Fruit fly (Drosophila melanogaster) whole organism, pupa: Measurements from ENCODE around the gene hfp.
A peak's percentile ranks its signal among the peaks of the same experiment; 100 is the strongest.

Source experiments
- CG10348 ChIP-seq: fragments of 200-800 bp; sonication (Bioruptor generic); IDR thresholded peaks from 2 replicates; pipeline ENCODE4 v1.3.6; 2022; ENCODE audit warnings: missing biosample characterization, missing genetic modification characterization
- CG12605 ChIP-seq: fragments of 200-800 bp; sonication (Bioruptor generic); IDR thresholded peaks from 2 replicates; pipeline ENCODE4 v1.3.6; 2022; ENCODE audit warnings: missing biosample characterization, missing genetic modification characterization
- CG13204 ChIP-seq: fragments of 200-800 bp; sonication (Bioruptor generic); optimal IDR thresholded peaks from 2 replicates; lab custom pipeline; 2018; ENCODE audit warnings: missing biosample characterization, mild to moderate bottlenecking, missing genetic modification characterization, moderate library complexity
- CG14655 ChIP-seq: fragments of 200-800 bp; sonication (Bioruptor generic); optimal IDR thresholded peaks from 3 replicates; lab custom pipeline; 2017; ENCODE audit warnings: mild to moderate bottlenecking, missing biosample characterization, missing genetic modification reagents, missing genetic modification characterization
- CG15710 ChIP-seq: fragments of 200-800 bp; sonication (Bioruptor generic); optimal IDR thresholded peaks from 2 replicates; lab custom pipeline; 2018; ENCODE audit warnings: missing biosample characterization, mild to moderate bottlenecking, missing genetic modification characterization, moderate library complexity
- CG17806 ChIP-seq: fragments of 200-800 bp; sonication (Bioruptor generic); optimal IDR thresholded peaks from 2 replicates; lab custom pipeline; 2018; ENCODE audit warnings: missing biosample characterization, mild to moderate bottlenecking, missing genetic modification characterization, moderate library complexity
- CG32121 ChIP-seq: fragments of 200-800 bp; sonication (Bioruptor generic); IDR thresholded peaks from 2 replicates; pipeline ENCODE4 v1.3.6; 2022; ENCODE audit warnings: missing biosample characterization, missing genetic modification characterization
- CG34367 ChIP-seq: fragments of 200-800 bp; sonication (Bioruptor generic); optimal IDR thresholded peaks from 2 replicates; lab custom pipeline; 2018; ENCODE audit warnings: missing biosample characterization, mild to moderate bottlenecking, missing genetic modification characterization
- CG4496 ChIP-seq: fragments of 200-800 bp; sonication (Bioruptor generic); IDR thresholded peaks from 3 replicates; pipeline ENCODE4 v1.3.6; 2022; ENCODE audit warnings: missing biosample characterization, missing genetic modification characterization
- CG8159 ChIP-seq: fragments of 200-800 bp; sonication (Bioruptor generic); optimal IDR thresholded peaks from 3 replicates; lab custom pipeline; 2018; ENCODE audit warnings: missing biosample characterization, mild to moderate bottlenecking, missing genetic modification characterization, moderate library complexity
- CG8301 ChIP-seq: fragments of 200-800 bp; sonication (Bioruptor generic); optimal IDR thresholded peaks from 2 replicates; lab custom pipeline; 2018; ENCODE audit warnings: missing biosample characterization, mild to moderate bottlenecking, missing genetic modification characterization
- CG9948 ChIP-seq: fragments of 200-800 bp; sonication (Bioruptor generic); optimal IDR thresholded peaks from 2 replicates; lab custom pipeline; 2018; ENCODE audit warnings: missing biosample characterization, mild to moderate bottlenecking, missing genetic modification characterization, moderate library complexity
- D1 ChIP-seq: fragments of 200-800 bp; sonication (Bioruptor generic); optimal IDR thresholded peaks from 2 replicates; lab custom pipeline; 2018; ENCODE audit warnings: missing biosample characterization, mild to moderate bottlenecking, missing genetic modification characterization, moderate library complexity
- EcR ChIP-seq: fragments of 200-800 bp; sonication (Bioruptor generic); optimal IDR thresholded peaks from 3 replicates; lab custom pipeline; 2019; ENCODE audit warnings: missing biosample characterization, missing genetic modification characterization, mild to moderate bottlenecking, moderate library complexity, missing genetic modification reagents
- Ets98B ChIP-seq: fragments of 200-800 bp; sonication (Bioruptor generic); IDR thresholded peaks from 2 replicates; pipeline ENCODE4 v1.3.6; 2022; ENCODE audit warnings: missing biosample characterization, missing genetic modification characterization
- Pif1A ChIP-seq: fragments of 200-800 bp; sonication (Bioruptor generic); optimal IDR thresholded peaks from 3 replicates; lab custom pipeline; 2016; ENCODE audit warnings: missing biosample characterization, missing genetic modification characterization
- Pif1B ChIP-seq: fragments of 200-800 bp; sonication (Bioruptor generic); optimal IDR thresholded peaks from 3 replicates; lab custom pipeline; 2016; ENCODE audit warnings: missing biosample characterization, missing genetic modification characterization
- Snoo ChIP-seq: fragments of 200-800 bp; sonication (Bioruptor generic); optimal IDR thresholded peaks from 3 replicates; lab custom pipeline; 2017; ENCODE audit warnings: missing biosample characterization, mild to moderate bottlenecking, missing genetic modification characterization, inconsistent platforms
- fd96Ca ChIP-seq: fragments of 200-800 bp; sonication (Bioruptor generic); IDR thresholded peaks from 3 replicates; pipeline ENCODE4 v1.3.6; 2022; ENCODE audit warnings: missing biosample characterization, missing genetic modification characterization
- gl ChIP-seq: fragments of 200-800 bp; sonication (Bioruptor generic); optimal IDR thresholded peaks from 2 replicates; lab custom pipeline; 2018; ENCODE audit warnings: missing biosample characterization, mild to moderate bottlenecking, missing genetic modification characterization
- rn ChIP-seq: fragments of 200-800 bp; sonication (Bioruptor generic); IDR thresholded peaks from 2 replicates; pipeline ENCODE4 v1.3.6; 2022; ENCODE audit warnings: missing biosample characterization, missing genetic modification characterization

hfp gene

DNA sequence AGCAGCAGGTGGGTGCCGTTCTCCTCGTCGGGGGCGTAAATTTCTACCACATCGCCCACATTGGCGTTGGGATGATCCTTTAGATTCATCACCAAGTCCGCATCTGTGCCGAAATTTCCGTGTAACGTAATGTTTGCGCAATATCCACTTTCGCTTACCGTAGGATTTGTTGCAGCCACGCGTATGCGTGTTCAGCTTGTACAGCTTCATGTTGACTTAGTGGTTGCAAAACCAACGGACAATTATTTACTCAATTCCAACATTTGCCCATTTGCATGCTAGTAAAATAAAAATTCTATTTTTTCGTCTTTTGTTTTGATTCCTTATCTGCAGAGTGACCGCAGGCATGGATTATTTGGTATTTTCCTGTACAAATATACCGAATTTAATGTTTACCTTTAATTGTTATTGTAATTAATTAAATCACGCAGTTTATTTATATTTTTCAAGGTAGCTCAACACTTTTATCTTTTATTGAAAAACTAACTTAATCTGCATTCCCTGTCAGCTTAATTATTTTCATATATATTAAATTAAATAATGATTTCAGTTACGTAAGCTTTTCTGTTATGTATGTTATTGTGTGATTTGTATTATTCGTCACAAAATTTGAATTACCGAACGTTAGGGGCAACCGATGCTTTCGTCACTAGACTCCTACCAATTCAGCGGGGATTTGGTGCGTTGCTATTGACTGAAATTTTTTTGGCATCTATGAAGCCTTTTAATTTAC, 31.5 kb upstream of the hfp start, which contains the start of gene Iml1:
Gene Iml1 (minus strand): TSS at position 336 of the 733 bp plus-strand sequence.
- TF ChIP-seq Ets98B (GFP tag; lab: Robert Waterston, UW) (peak; percentile 38; the same call in 1 of the 2 replicates), CG32121 (GFP tag; lab: Robert Waterston, UW) (peak; percentile 50; the same call in 1 of the 2 replicates), CG10348 (GFP tag; lab: Robert Waterston, UW) (no peak), CG4496 (GFP tag; lab: Robert Waterston, UW) (peak; percentile 44; the same call in 1 of the 3 replicates)

DNA sequence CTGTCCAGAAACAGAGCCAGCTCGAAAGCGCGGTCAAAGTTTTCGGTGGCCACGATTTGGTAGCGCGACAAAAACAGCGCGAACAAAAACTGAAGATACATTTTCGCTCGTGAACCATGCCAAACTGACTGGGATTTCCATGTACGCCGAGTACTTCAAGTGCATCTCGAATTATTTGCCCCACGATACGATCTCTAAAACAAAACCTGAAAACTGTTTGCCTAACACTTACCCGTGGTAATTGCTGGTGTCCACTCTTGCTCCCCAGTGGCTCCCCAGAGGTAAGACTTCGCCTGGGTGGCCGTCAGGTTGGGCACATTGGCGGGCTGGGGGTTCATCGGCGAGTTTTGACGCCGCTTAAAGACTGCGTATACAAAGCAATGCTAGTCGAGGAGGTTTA, 28.8 kb upstream of the hfp start, which contains the start of gene Ir62a:
Gene Ir62a (minus strand): TSS at position 101 of the 400 bp plus-strand sequence.
- TF ChIP-seq fd96Ca (GFP tag; lab: Robert Waterston, UW) = no peak
- TF ChIP-seq CG10348 (GFP tag; lab: Robert Waterston, UW) = no peak
- TF ChIP-seq CG13204 (GFP tag; lab: Kevin White, UChicago) = no peak
- no peak for TF ChIP-seq CG34367 (tag; lab: Kevin White, UChicago)
- TF ChIP-seq CG14655 = no peak
- no peak for TF ChIP-seq CG32121 (GFP tag; lab: Robert Waterston, UW)
- no peak for TF ChIP-seq Ets98B (GFP tag; lab: Robert Waterston, UW)
- TF ChIP-seq Pif1A = no peak
- no peak for TF ChIP-seq rn (GFP tag; lab: Robert Waterston, UW)
- TF ChIP-seq CG8159 (tag; lab: Kevin White, UChicago) = no peak
- TF ChIP-seq CG4496 (GFP tag; lab: Robert Waterston, UW) = no peak
- no peak for TF ChIP-seq CG15710 (tag; lab: Kevin White, UChicago)
- no peak for TF ChIP-seq EcR (GFP tag; lab: Kevin White, UChicago)
- no peak for TF ChIP-seq D1 (tag; lab: Kevin White, UChicago)
- no peak for TF ChIP-seq CG17806 (tag; lab: Kevin White, UChicago)
- TF ChIP-seq gl (tag; lab: Kevin White, UChicago) = no peak

DNA sequence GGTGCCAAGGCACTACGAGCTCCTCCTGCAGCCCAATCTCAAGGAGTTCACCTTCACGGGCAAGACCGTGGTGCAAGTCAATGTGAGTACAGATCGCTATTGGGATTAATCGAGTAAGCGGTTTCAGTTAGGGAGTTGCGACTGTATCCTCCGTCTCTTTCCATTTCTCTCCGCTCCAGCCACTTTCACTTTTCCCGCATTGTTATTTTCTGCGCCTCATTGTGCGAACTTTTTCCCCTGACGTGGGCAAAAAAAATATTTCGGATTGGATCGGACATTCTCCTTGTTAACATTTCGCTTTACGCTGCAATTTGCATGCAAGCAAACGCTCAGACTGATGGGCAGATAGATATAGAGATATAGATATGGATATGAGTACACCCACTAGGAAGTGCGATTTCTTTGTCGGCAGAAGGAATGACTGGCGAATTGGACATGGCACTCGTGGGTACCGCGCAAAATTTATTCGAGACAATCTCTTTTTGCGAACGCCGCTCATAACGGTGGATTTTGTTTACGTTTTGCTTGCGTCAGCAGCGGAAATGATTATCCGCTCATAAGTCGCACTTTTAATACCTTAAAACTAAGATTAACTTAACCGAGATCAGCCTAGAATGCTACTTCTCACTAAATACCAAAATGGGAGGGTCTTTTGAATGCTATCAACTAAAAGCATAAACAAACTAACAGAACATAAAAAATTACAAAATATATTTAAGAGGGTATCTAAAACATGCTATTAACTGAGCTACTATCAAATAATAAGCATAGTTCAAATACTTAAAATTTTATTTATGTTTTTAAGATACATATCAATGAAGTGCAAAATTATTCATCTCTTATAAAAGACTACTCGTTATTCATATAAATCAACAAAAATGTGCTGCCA, 16.6 kb upstream of the hfp start:
- TF ChIP-seq CG9948 = no peak
- no peak for TF ChIP-seq EcR (GFP tag; lab: Kevin White, UChicago)
- no peak for TF ChIP-seq CG32121 (GFP tag; lab: Robert Waterston, UW)
- TF ChIP-seq CG4496 (GFP tag; lab: Robert Waterston, UW) = 0 out of 3 replicates have a peak, but pooled peaks have one; percentile 10
- TF ChIP-seq CG14655 = no peak

DNA sequence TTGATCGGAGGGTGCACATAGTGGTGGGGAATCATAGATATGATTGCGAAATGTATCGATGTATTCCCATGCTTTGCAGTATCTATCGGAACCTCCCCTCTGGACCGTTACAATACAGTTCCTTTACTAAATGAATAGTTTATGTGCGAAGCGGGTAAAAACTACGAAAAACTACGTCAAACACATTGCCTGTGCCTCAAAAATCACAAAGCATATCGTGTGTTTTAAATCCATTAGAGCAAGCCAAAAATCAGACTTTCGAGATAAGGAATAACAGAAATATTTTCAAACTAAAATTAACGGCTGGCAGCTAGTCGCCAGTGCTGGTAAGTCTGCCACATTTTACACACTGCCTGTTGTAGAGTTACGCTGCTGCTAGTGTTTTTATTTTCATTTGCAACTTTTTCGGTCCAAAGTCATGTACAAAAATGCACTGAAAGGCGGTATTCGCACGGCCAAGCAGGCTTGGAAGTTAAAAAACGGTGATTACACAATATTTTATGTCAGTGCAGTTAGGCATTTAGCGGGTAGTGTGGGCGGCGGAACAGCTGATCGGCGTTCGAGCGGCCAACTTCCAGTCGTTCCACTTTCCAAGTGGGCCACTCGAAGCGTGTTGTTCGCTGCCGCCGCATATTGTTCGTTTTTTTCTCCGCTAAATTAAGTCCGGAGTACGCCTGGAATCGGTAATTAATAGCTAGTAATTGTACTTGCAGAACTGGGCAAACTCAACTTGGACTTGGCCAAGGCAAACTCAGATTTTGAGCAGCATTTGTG, 15.1 kb upstream of the hfp start:
- TF ChIP-seq Pif1A = no peak
- TF ChIP-seq CG32121 (GFP tag; lab: Robert Waterston, UW) = peak; percentile 72
- peak; percentile 16 for TF ChIP-seq CG9948
- peak; percentile 38 for TF ChIP-seq CG15710 (tag; lab: Kevin White, UChicago)
- no peak for TF ChIP-seq gl (tag; lab: Kevin White, UChicago)
- TF ChIP-seq Ets98B (GFP tag; lab: Robert Waterston, UW) = peak; percentile 72
- no peak for TF ChIP-seq D1 (tag; lab: Kevin White, UChicago)
- no peak for TF ChIP-seq EcR (GFP tag; lab: Kevin White, UChicago)
- peak; percentile 52 for TF ChIP-seq Snoo (tag; lab: Kevin White, UChicago)
- peak; percentile 79 for TF ChIP-seq fd96Ca (GFP tag; lab: Robert Waterston, UW)
- TF ChIP-seq CG12605 (GFP tag; lab: Robert Waterston, UW) = peak; percentile 47
- TF ChIP-seq Pif1B = peak; percentile 75
- peak; percentile 57 for TF ChIP-seq rn (GFP tag; lab: Robert Waterston, UW)
- TF ChIP-seq CG14655 = peak; percentile 39
- peak; percentile 53 for TF ChIP-seq CG17806 (tag; lab: Kevin White, UChicago)
- peak; percentile 88 for TF ChIP-seq CG4496 (GFP tag; lab: Robert Waterston, UW)
- TF ChIP-seq CG13204 (GFP tag; lab: Kevin White, UChicago) = no peak
- peak; percentile 40 for TF ChIP-seq CG8301 (tag; lab: Kevin White, UChicago)
- peak; percentile 12 for TF ChIP-seq CG34367 (tag; lab: Kevin White, UChicago)
- TF ChIP-seq CG8159 (tag; lab: Kevin White, UChicago) = peak; percentile 41
- no peak for TF ChIP-seq CG10348 (GFP tag; lab: Robert Waterston, UW)

DNA sequence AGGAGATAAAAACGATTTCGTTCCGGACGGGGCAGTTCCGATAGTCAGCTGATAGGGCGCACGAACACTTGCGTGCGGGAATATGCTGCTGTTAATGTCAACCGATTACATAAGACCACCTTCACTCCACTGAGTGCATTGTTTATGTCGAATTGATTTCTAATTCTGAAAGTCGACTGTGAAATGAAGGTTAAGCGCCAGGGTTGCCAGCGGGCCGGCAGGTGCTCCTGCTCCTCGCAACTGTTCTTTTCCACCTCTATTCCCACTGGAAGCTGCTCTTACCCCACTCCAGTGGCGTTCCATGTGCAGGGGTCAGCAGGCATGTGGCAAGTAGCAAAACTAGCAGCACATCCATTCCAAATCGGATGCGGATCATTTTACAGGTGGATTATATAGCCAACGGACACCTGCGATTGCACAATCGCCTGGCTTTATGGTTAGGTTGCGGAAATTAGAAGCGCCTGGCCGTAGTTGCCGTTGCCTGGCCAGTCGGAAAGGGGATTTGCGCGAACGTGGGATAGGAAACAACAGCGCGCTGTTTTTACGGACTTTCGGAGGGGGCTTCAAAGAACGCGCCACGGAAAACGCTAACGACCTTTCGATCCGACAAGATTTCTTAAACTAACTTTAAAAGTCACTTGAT, 14.4 kb upstream of the hfp start, which contains the start of gene cue:
Gene cue (minus strand): TSS at position 641 of the 643 bp plus-strand sequence.
- TF ChIP-seq CG4496 (GFP tag; lab: Robert Waterston, UW) (no peak), CG8301 (tag; lab: Kevin White, UChicago) (no peak), rn (GFP tag; lab: Robert Waterston, UW) (no peak), CG9948 (no peak), CG34367 (tag; lab: Kevin White, UChicago) (no peak), CG14655 (no peak), Pif1A (no peak), gl (tag; lab: Kevin White, UChicago) (no peak), Snoo (tag; lab: Kevin White, UChicago) (no peak), CG12605 (GFP tag; lab: Robert Waterston, UW) (no peak), D1 (tag; lab: Kevin White, UChicago) (no peak), CG13204 (GFP tag; lab: Kevin White, UChicago) (no peak), CG10348 (GFP tag; lab: Robert Waterston, UW) (no peak), fd96Ca (GFP tag; lab: Robert Waterston, UW) (no peak)
- TF ChIP-seq, all 21 proteins: peak for 0
